Worm (Caenorhabditis elegans): ENCODE measurements around the gene acc-4.

The acc-4 gene

ce11 chrIII:13510753-13511152 lies 26.8 kb upstream of the acc-4 start:
- TF ChIP-seq ztf-11 (tag; optimal IDR thresholded peaks at IDR 0.05) (no peak), ZK546.5 (tag; optimal IDR thresholded peaks at IDR 0.05) (no peak), nhr-67 (tag; optimal IDR thresholded peaks at IDR 0.05) (no peak), nhr-76 (tag; optimal IDR thresholded peaks at IDR 0.05) (no peak), aly-2 (tag; optimal IDR thresholded peaks at IDR 0.05) (no peak), ceh-82 (tag; optimal IDR thresholded peaks at IDR 0.05) (no peak)

DNA sequence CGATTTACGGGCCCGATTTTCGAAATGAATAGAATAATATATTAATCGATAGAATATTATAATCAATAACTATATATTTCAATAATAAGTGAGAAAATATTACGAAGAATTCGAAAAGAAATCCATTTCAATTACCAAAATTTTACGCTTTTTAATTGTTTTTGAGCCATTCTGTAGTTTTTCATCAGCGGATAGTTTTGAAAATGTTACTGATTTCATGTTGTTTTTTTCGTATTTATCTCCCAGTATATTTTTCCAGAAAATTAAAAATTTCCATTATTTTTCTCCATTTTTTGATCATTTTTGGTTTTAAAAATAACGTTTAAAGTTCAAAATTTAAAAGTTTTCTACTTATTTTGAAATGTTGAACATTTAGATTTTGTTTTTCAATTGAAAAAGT lies 21.8 kb upstream of the acc-4 start, which contains the start of gene T28A8.3:
Gene T28A8.3, plus strand, starts transcription at position 301 of the 400 bp plus-strand sequence.
- TF ChIP-seq nhr-11 (tag; optimal IDR thresholded peaks at IDR 0.05) (no peak), fkh-10 (GFP tag; optimal IDR thresholded peaks at IDR 0.05) (no peak)

DNA sequence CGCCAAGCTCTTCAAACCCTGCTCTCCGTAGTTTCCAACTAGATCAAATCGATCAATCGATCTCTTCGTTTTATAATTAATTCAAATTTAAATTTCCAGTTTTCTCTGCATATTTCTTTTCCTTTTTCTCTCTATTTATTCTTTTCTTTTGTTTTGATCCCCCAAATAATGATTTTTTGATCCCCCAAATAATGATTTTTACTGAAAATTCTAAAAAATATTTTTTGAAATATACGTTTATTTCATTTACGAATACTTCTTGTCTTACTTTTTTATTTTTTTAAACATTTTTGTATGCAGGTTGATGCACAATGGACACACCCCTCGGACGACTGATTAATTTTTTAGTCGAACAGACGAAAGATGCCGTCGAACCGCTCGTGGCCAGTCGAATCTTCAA lies 19.5 kb upstream of the acc-4 start, which contains the start of gene T28A8.4:
Gene T28A8.4, plus strand, starts transcription at position 301 of the 400 bp plus-strand sequence.
- TF ChIP-seq daf-12 (tag; optimal IDR thresholded peaks at IDR 0.05), result no peak
- TF ChIP-seq nhr-77 (tag; optimal IDR thresholded peaks at IDR 0.05), result no peak
- no peak for TF ChIP-seq elt-2 (tag; optimal IDR thresholded peaks at IDR 0.05)
- TF ChIP-seq ZK546.5 (tag; optimal IDR thresholded peaks at IDR 0.05), result no peak
- no peak for TF ChIP-seq nhr-25 (tag; optimal IDR thresholded peaks at IDR 0.05)
- no peak for TF ChIP-seq skn-1 (tag; optimal IDR thresholded peaks at IDR 0.05)
- no peak for TF ChIP-seq lsy-12 (tag; optimal IDR thresholded peaks at IDR 0.05)
- TF ChIP-seq sea-2 (GFP tag; optimal IDR thresholded peaks at IDR 0.05), result no peak
- no peak for TF ChIP-seq nhr-76 (tag; optimal IDR thresholded peaks at IDR 0.05)
- no peak for TF ChIP-seq egl-27 (tag; optimal IDR thresholded peaks at IDR 0.05)
- TF ChIP-seq lin-39 (tag; optimal IDR thresholded peaks at IDR 0.05), result no peak
- no peak for TF ChIP-seq fkh-10 (GFP tag; optimal IDR thresholded peaks at IDR 0.05)
- TF ChIP-seq mdl-1 (tag; optimal IDR thresholded peaks at IDR 0.05), result no peak
- TF ChIP-seq jun-1 (tag; optimal IDR thresholded peaks at IDR 0.05), result no peak
- TF ChIP-seq nhr-43 (tag; optimal IDR thresholded peaks at IDR 0.05; ENCODE audit: poor library complexity, severe bottlenecking), result no peak
- no peak for TF ChIP-seq nhr-67 (tag; optimal IDR thresholded peaks at IDR 0.05)
- TF ChIP-seq ztf-11 (tag; optimal IDR thresholded peaks at IDR 0.05), result no peak

DNA sequence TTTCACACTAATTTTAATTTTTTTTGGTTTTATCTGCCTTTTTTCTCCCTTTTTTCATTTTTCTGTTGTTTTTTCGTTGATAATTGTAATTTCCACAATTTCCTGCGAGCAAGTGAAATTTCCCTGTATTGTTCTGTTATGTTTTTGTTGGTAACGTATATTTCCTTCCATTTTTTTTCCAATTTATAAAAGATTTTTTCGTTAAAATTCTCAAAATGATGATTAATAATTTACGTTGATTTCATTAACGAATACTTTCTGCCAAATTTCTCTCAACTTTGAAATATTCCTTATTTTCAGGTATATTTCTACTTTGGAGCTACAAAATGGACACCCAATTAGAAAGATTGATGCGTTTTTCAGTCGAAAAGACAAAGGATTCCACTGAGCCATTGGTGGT lies 18.6 kb upstream of the acc-4 start, which contains the start of gene T28A8.8:
Gene T28A8.8, plus strand, starts transcription at position 301 of the 400 bp plus-strand sequence.
- TF ChIP-seq ztf-4 (tag; optimal IDR thresholded peaks at IDR 0.05) (no peak), elt-1 (tag; optimal IDR thresholded peaks at IDR 0.05) (no peak), nhr-67 (tag; optimal IDR thresholded peaks at IDR 0.05) (no peak), ceh-82 (tag; optimal IDR thresholded peaks at IDR 0.05) (no peak), mdl-1 (tag; optimal IDR thresholded peaks at IDR 0.05) (no peak), lin-15B (tag; optimal IDR thresholded peaks at IDR 0.05) (no peak), nhr-23 (tag; optimal IDR thresholded peaks at IDR 0.05) (no peak), skn-1 (tag; optimal IDR thresholded peaks at IDR 0.05) (no peak), ama-1 (optimal IDR thresholded peaks at IDR 0.05) (no peak), hmg-11 (tag; optimal IDR thresholded peaks at IDR 0.05) (no peak), nfya-1 (tag; optimal IDR thresholded peaks at IDR 0.05; ENCODE audit: insufficient read depth) (no peak), nhr-43 (tag; optimal IDR thresholded peaks at IDR 0.05; ENCODE audit: poor library complexity, severe bottlenecking) (no peak), elt-3 (tag; optimal IDR thresholded peaks at IDR 0.05) (no peak), nhr-28 (tag; optimal IDR thresholded peaks at IDR 0.05) (no peak), daf-12 (tag; optimal IDR thresholded peaks at IDR 0.05) (no peak), unc-39 (tag; optimal IDR thresholded peaks at IDR 0.05) (no peak), pha-4 (tag; optimal IDR thresholded peaks at IDR 0.05) (no peak)

DNA sequence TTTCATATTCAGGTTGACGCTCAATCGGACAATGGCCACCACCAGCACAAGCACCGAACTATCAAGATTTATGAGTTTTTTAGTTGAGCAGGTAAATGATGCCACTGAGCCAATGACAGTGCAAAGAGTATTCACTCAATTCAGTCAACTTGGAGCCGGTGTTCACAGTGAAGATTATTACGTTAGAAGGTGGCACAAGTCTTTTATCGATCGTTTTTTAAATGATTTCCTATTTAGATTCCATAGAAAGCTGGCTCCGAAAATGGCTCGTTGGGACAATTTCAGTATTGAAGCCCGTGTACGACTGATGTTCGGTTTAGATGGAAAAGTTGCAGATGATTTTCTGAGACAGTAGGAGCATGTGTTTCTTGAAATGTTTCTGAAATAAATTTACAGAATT lies 17.7 kb upstream of the acc-4 start, which contains the start of gene T28A8.5:
Gene T28A8.5, plus strand, starts transcription at position 32 of the 400 bp plus-strand sequence.
- TF ChIP-seq ceh-28 (tag; optimal IDR thresholded peaks at IDR 0.05), result no peak
- TF ChIP-seq skn-1 (tag; optimal IDR thresholded peaks at IDR 0.05), result no peak
- TF ChIP-seq nhr-43 (tag; optimal IDR thresholded peaks at IDR 0.05; ENCODE audit: poor library complexity, severe bottlenecking), result no peak
- TF ChIP-seq unc-39 (tag; optimal IDR thresholded peaks at IDR 0.05), result no peak
- no peak for TF ChIP-seq lin-15B (tag; optimal IDR thresholded peaks at IDR 0.05)
- no peak for TF ChIP-seq nhr-77 (tag; optimal IDR thresholded peaks at IDR 0.05)
- TF ChIP-seq nhr-12 (tag; optimal IDR thresholded peaks at IDR 0.05), result no peak
- TF ChIP-seq jun-1 (tag; optimal IDR thresholded peaks at IDR 0.05), result no peak

All from whole organism, L3 larva.